Worm (Caenorhabditis elegans): Measurements from ENCODE around the gene ace-3.

The ace-3 gene

ce11 chrII:14244457-14245254 is 39.2 kb downstream of the ace-3 start (continued):
- no peak for TF ChIP-seq elt-2 (tag; optimal IDR thresholded peaks at IDR 0.05)
- peak; percentile 31 for TF ChIP-seq skn-1 (tag; optimal IDR thresholded peaks at IDR 0.05)
- peak; percentile 29 for TF ChIP-seq dsc-1 (tag; optimal IDR thresholded peaks at IDR 0.05)
- TF ChIP-seq swsn-7 (tag; optimal IDR thresholded peaks at IDR 0.05), result peak; percentile 56
- TF ChIP-seq alr-1 (tag; optimal IDR thresholded peaks at IDR 0.05; ENCODE audit: borderline replicate concordance), result no peak
- TF ChIP-seq ces-1 (GFP tag; optimal IDR thresholded peaks at IDR 0.05), result no peak
- TF ChIP-seq ceh-63 (GFP tag; optimal IDR thresholded peaks at IDR 0.05), result no peak
- no peak for TF ChIP-seq ztf-4 (tag; optimal IDR thresholded peaks at IDR 0.05)
- peak; percentile 80 for TF ChIP-seq nhr-71 (tag; optimal IDR thresholded peaks at IDR 0.05)
- no peak for TF ChIP-seq sup-37 (GFP tag; optimal IDR thresholded peaks at IDR 0.05)
- TF ChIP-seq isw-1 (GFP tag; IDR thresholded peaks at IDR 0.05), result no peak; the same call in 1 of the 2 replicates
- no peak for TF ChIP-seq unc-98 (GFP tag; IDR thresholded peaks at IDR 0.05)
- TF ChIP-seq nhr-19 (GFP tag; conservative IDR thresholded peaks at IDR 0.05), result peak; percentile 29; the same call in 1 of the 2 replicates
- TF ChIP-seq nhr-76 (tag; optimal IDR thresholded peaks at IDR 0.05), result no peak
- no peak for TF ChIP-seq egl-27 (tag; optimal IDR thresholded peaks at IDR 0.05)
- TF ChIP-seq fkh-8 (tag; optimal IDR thresholded peaks at IDR 0.05), result peak; percentile 58
- no peak for TF ChIP-seq irx-1 (tag; optimal IDR thresholded peaks at IDR 0.05)
- TF ChIP-seq elt-3 (tag; optimal IDR thresholded peaks at IDR 0.05), result peak in 1 of 6 experiments; percentile 9
- peak in 1 of 2 experiments; percentile 76 for TF ChIP-seq mdl-1 (tag; optimal IDR thresholded peaks at IDR 0.05)
- no peak for TF ChIP-seq hlh-17 (GFP tag; optimal IDR thresholded peaks at IDR 0.05; ENCODE audit: borderline replicate concordance)
- TF ChIP-seq rnt-1 (tag; optimal IDR thresholded peaks at IDR 0.05), result peak; percentile 48
- TF ChIP-seq lir-3 (tag; optimal IDR thresholded peaks at IDR 0.05; ENCODE audit: poor library complexity), result no peak
- no peak for TF ChIP-seq pqm-1 (tag; optimal IDR thresholded peaks at IDR 0.05)
- no peak for TF ChIP-seq sptf-1 (tag; optimal IDR thresholded peaks at IDR 0.05)
- TF ChIP-seq grh-1 (GFP tag; IDR thresholded peaks at IDR 0.05), result no peak
- peak; percentile 12 for TF ChIP-seq nhr-85 (tag)
- TF ChIP-seq hlh-4 (tag; optimal IDR thresholded peaks at IDR 0.05), result no peak
- TF ChIP-seq mep-1 (tag; optimal IDR thresholded peaks at IDR 0.05), result peak; percentile 77
- TF ChIP-seq nhr-84 (tag; optimal IDR thresholded peaks at IDR 0.05), result no peak
- TF ChIP-seq pax-3 (tag; optimal IDR thresholded peaks at IDR 0.05), result no peak
- TF ChIP-seq zag-1 (tag; optimal IDR thresholded peaks at IDR 0.05), result no peak
- peak; percentile 68 for TF ChIP-seq nhr-47 (tag; optimal IDR thresholded peaks at IDR 0.05)
- peak; percentile 27 for TF ChIP-seq xbp-1 (tag; optimal IDR thresholded peaks at IDR 0.05)
- TF ChIP-seq efl-1 (optimal IDR thresholded peaks at IDR 0.05), result peak; percentile 80 to 91
- TF ChIP-seq efl-1 (GFP tag; optimal IDR thresholded peaks at IDR 0.05 in 1 of 2), result peak; percentile 66 to 96
- no peak for TF ChIP-seq lin-39 (tag; optimal IDR thresholded peaks at IDR 0.05)
- no peak for TF ChIP-seq ets-5 (GFP tag; IDR thresholded peaks at IDR 0.05)
- no peak for TF ChIP-seq ceh-90 (tag; optimal IDR thresholded peaks at IDR 0.05)
- TF ChIP-seq nhr-11 (tag; optimal IDR thresholded peaks at IDR 0.05), result no peak
- no peak for TF ChIP-seq fkh-4 (tag; optimal IDR thresholded peaks at IDR 0.05; ENCODE audit: borderline replicate concordance)
- TF ChIP-seq unc-62 (GFP tag; optimal IDR thresholded peaks at IDR 0.05), result no peak
- TF ChIP-seq vab-15 (tag; optimal IDR thresholded peaks at IDR 0.05), result no peak
- no peak for TF ChIP-seq hpl-2 (GFP tag; optimal IDR thresholded peaks at IDR 0.05)
- TF ChIP-seq snpc-4 (tag; optimal IDR thresholded peaks at IDR 0.05), result peak; percentile 50
- peak; percentile 20 for TF ChIP-seq C16A3.4 (tag; optimal IDR thresholded peaks at IDR 0.05)
- peak; percentile 53 for TF ChIP-seq tbx-2 (tag; optimal IDR thresholded peaks at IDR 0.05)
- TF ChIP-seq ztf-11 (tag; optimal IDR thresholded peaks at IDR 0.05), result no peak
- peak; percentile 76 for TF ChIP-seq snu-23 (GFP tag; optimal IDR thresholded peaks at IDR 0.05)
- TF ChIP-seq zip-4 (GFP tag; optimal IDR thresholded peaks at IDR 0.05), result no peak
- no peak for TF ChIP-seq ceh-88 (GFP tag; IDR thresholded peaks at IDR 0.05)
- TF ChIP-seq C04F5.9 (tag; optimal IDR thresholded peaks at IDR 0.05), result no peak
- peak; percentile 53 for TF ChIP-seq nhr-20 (tag; optimal IDR thresholded peaks at IDR 0.05)
